Fruit fly (Drosophila melanogaster): ENCODE results near the gene Nmd3.

The Nmd3 gene

dm6 chrX:2166129-2166528 is 18.3 kb downstream of the Nmd3 start:
- no peak for TF ChIP-seq noc (tag; optimal IDR thresholded peaks at IDR 0.05)

dm6 chrX:2165394-2165793 is 19.1 kb downstream of the Nmd3 start:
- no peak for TF ChIP-seq noc (tag; optimal IDR thresholded peaks at IDR 0.05)

dm6 chrX:2163358-2163757 is 21.1 kb downstream of the Nmd3 start:
- no peak for TF ChIP-seq noc (tag; optimal IDR thresholded peaks at IDR 0.05)

- TF ChIP-seq noc (tag; optimal IDR thresholded peaks at IDR 0.05) = peak; percentile 44
Measured at dm6 chrX:2162130-2162907, 22.1 kb downstream of the Nmd3 start, which contains the start of the genes Cyp4d1 and CG3630. Cyp4d1 (minus strand) TSS chrX:2162180. CG3630 (plus strand) TSS chrX:2162196.

- TF ChIP-seq noc (tag; optimal IDR thresholded peaks at IDR 0.05) = no peak
Measured at dm6 chrX:2161020-2161419, 23.4 kb downstream of the Nmd3 start.

dm6 chrX:2158668-2159163 is 25.8 kb downstream of the Nmd3 start, which contains the start of gene wapl:
wapl (minus strand) TSS chrX:2158983.
- TF ChIP-seq noc (tag; optimal IDR thresholded peaks at IDR 0.05) = peak; percentile 29

- TF ChIP-seq noc (tag; optimal IDR thresholded peaks at IDR 0.05) = no peak
Measured at dm6 chrX:2157929-2158610, 26.4 kb downstream of the Nmd3 start.

dm6 chrX:2155868-2156267 is 28.6 kb downstream of the Nmd3 start:
- no peak for TF ChIP-seq noc (tag; optimal IDR thresholded peaks at IDR 0.05)

- peak; percentile 3 for TF ChIP-seq noc (tag; optimal IDR thresholded peaks at IDR 0.05)
Measured at dm6 chrX:2149478-2149877, 35.0 kb downstream of the Nmd3 start, which contains the start of gene bcn92. bcn92 (minus strand) TSS chrX:2149647.

dm6 chrX:2148671-2149070 is 35.8 kb downstream of the Nmd3 start:
- TF ChIP-seq noc (tag; optimal IDR thresholded peaks at IDR 0.05) = no peak

- no peak for TF ChIP-seq noc (tag; optimal IDR thresholded peaks at IDR 0.05)
Measured at dm6 chrX:2147475-2147874, 37.0 kb downstream of the Nmd3 start.

- TF ChIP-seq noc (tag; optimal IDR thresholded peaks at IDR 0.05) = no peak
Measured at dm6 chrX:2146574-2146973, 37.9 kb downstream of the Nmd3 start.

- TF ChIP-seq noc (tag; optimal IDR thresholded peaks at IDR 0.05) = peak; percentile 68
Measured at dm6 chrX:2145690-2146470, 38.6 kb downstream of the Nmd3 start.

- no peak for TF ChIP-seq noc (tag; optimal IDR thresholded peaks at IDR 0.05)
Measured at dm6 chrX:2145114-2145513, 39.4 kb downstream of the Nmd3 start, which contains the start of gene Pgd. Pgd (plus strand) TSS chrX:2145136.

- no peak for TF ChIP-seq noc (tag; optimal IDR thresholded peaks at IDR 0.05)
Measured at dm6 chrX:2142935-2143312, 41.5 kb downstream of the Nmd3 start.
